Fruit fly (Drosophila melanogaster): ENCODE results near the gene CG5676.

- TF ChIP-seq sage (GFP tag; optimal IDR thresholded peaks at IDR 0.05), result no peak
- TF ChIP-seq usp (GFP tag; optimal IDR thresholded peaks at IDR 0.05), result no peak
- no peak for TF ChIP-seq psq (GFP tag; optimal IDR thresholded peaks at IDR 0.05)
- no peak for TF ChIP-seq Vsx2 (GFP tag; optimal IDR thresholded peaks at IDR 0.05; ENCODE audit: partially characterized antibody)
- TF ChIP-seq lola (GFP tag; optimal IDR thresholded peaks at IDR 0.05), result no peak
- TF ChIP-seq N (GFP tag; optimal IDR thresholded peaks at IDR 0.05), result no peak
Measured at dm6 chr2L:10220010-10220409, 35.7 kb downstream of the CG5676 start.

All from whole organism, wandering third instar larva.